Fruit fly (Drosophila melanogaster) whole organism, embryonic: ENCODE data around the gene Ldsdh1.

Experiments used
- Adf1 ChIP-seq: fragments of 200-800 bp; sonication (Bioruptor generic); IDR thresholded peaks from 2 replicates; pipeline ENCODE4 v1.3.6; 2022; ENCODE audit warnings: missing biosample characterization, missing genetic modification characterization
- Antp ChIP-seq: fragments of 200-800 bp; sonication (Bioruptor generic); optimal IDR thresholded peaks from 3 replicates; lab custom pipeline; 2016; ENCODE audit warnings: missing biosample characterization, missing genetic modification characterization
- CG10274 ChIP-seq: fragments of 200-800 bp; sonication (Bioruptor generic); optimal IDR thresholded peaks from 3 replicates; lab custom pipeline; 2017; ENCODE audit warnings: missing biosample characterization, mild to moderate bottlenecking, missing genetic modification characterization
- CG11456 ChIP-seq: fragments of 200-800 bp; sonication (Bioruptor generic); IDR thresholded peaks from 3 replicates; pipeline ENCODE4 v1.3.6; 2022; ENCODE audit warnings: missing biosample characterization, missing genetic modification characterization
- CG11504 ChIP-seq: fragments of 200-800 bp; sonication (Bioruptor generic); optimal IDR thresholded peaks from 3 replicates; lab custom pipeline; 2019; ENCODE audit warnings: missing biosample characterization, mild to moderate bottlenecking, missing genetic modification characterization, moderate library complexity
- CG13296 ChIP-seq: fragments of 200-800 bp; sonication (Bioruptor generic); optimal IDR thresholded peaks from 3 replicates; lab custom pipeline; 2018; ENCODE audit warnings: missing biosample characterization, mild to moderate bottlenecking, missing genetic modification characterization
- CG14050 ChIP-seq: fragments of 200-800 bp; sonication (Bioruptor generic); IDR thresholded peaks from 3 replicates; pipeline ENCODE4 v1.3.6; 2022; ENCODE audit warnings: missing biosample characterization, missing genetic modification characterization
- CG14441 ChIP-seq: fragments of 200-800 bp; sonication (Bioruptor generic); IDR thresholded peaks from 2 replicates; pipeline ENCODE4 v1.3.6; 2022; ENCODE audit warnings: missing biosample characterization, missing genetic modification characterization
- CG15073 ChIP-seq: fragments of 200-800 bp; sonication (Bioruptor generic); optimal IDR thresholded peaks from 2 replicates; lab custom pipeline; 2016; ENCODE audit warnings: missing biosample characterization, missing genetic modification characterization
- CG17328 ChIP-seq: fragments of 200-800 bp; sonication (Bioruptor generic); IDR thresholded peaks from 2 replicates; pipeline ENCODE4 v1.3.6; 2022; ENCODE audit warnings: missing biosample characterization, missing genetic modification characterization
- CG17802 ChIP-seq: fragments of 200-800 bp; sonication (Bioruptor generic); optimal IDR thresholded peaks from 2 replicates; lab custom pipeline; 2018; ENCODE audit warnings: missing biosample characterization, mild to moderate bottlenecking, missing genetic modification characterization, moderate library complexity
- CG18476 ChIP-seq: fragments of 200-800 bp; sonication (Bioruptor generic); optimal IDR thresholded peaks from 2 replicates; lab custom pipeline; 2016; ENCODE audit warnings: missing biosample characterization, mild to moderate bottlenecking, missing genetic modification characterization
- CG31365 ChIP-seq: fragments of 200-800 bp; sonication (Bioruptor generic); optimal IDR thresholded peaks from 2 replicates; lab custom pipeline; 2018; ENCODE audit warnings: missing biosample characterization, mild to moderate bottlenecking, missing genetic modification characterization
- CG31441 ChIP-seq: fragments of 200-800 bp; sonication (Bioruptor generic); IDR thresholded peaks from 2 replicates; pipeline ENCODE4 v1.3.6; 2022; ENCODE audit warnings: missing biosample characterization, missing genetic modification characterization
- CG6683 ChIP-seq: fragments of 200-800 bp; sonication (Bioruptor generic); optimal IDR thresholded peaks from 2 replicates; lab custom pipeline; 2017; ENCODE audit warnings: missing biosample characterization, mild to moderate bottlenecking, missing genetic modification characterization, missing genetic modification reagents
- CG6765 ChIP-seq: fragments of 200-800 bp; sonication (Bioruptor generic); optimal IDR thresholded peaks from 3 replicates; lab custom pipeline; 2017; ENCODE audit warnings: missing biosample characterization, mild to moderate bottlenecking, missing genetic modification characterization
- CG7786 ChIP-seq: fragments of 200-800 bp; sonication (Bioruptor generic); optimal IDR thresholded peaks from 2 replicates; lab custom pipeline; 2016; ENCODE audit warnings: missing biosample characterization, missing genetic modification characterization
- CG7839 ChIP-seq: fragments of 200-800 bp; sonication (Bioruptor generic); optimal IDR thresholded peaks from 3 replicates; lab custom pipeline; 2018; ENCODE audit warnings: missing biosample characterization, mild to moderate bottlenecking, missing genetic modification characterization, moderate library complexity
- CG8944 ChIP-seq: fragments of 200-800 bp; sonication (Bioruptor generic); optimal IDR thresholded peaks from 3 replicates; lab custom pipeline; 2016; ENCODE audit warnings: missing biosample characterization, missing genetic modification characterization
- CG9797 ChIP-seq: fragments of 200-800 bp; sonication (Bioruptor generic); optimal IDR thresholded peaks from 3 replicates; lab custom pipeline; 2018; ENCODE audit warnings: missing biosample characterization, mild to moderate bottlenecking, missing genetic modification characterization
- Chrac-16 ChIP-seq: fragments of 200-800 bp; sonication (Bioruptor generic); optimal IDR thresholded peaks from 3 replicates; lab custom pipeline; 2016; ENCODE audit warnings: missing biosample characterization, missing genetic modification characterization
- Dp ChIP-seq: fragments of 200-800 bp; sonication (Bioruptor generic); optimal IDR thresholded peaks from 2 replicates; lab custom pipeline; 2018; ENCODE audit warnings: missing biosample characterization, mild to moderate bottlenecking, missing genetic modification characterization, moderate library complexity
- Elba2 ChIP-seq: fragments of 200-800 bp; sonication (Bioruptor generic); optimal IDR thresholded peaks from 3 replicates; lab custom pipeline; 2016; ENCODE audit warnings: missing biosample characterization, missing genetic modification characterization
- HLH54F ChIP-seq: fragments of 200-800 bp; sonication (Bioruptor generic); optimal IDR thresholded peaks from 3 replicates; lab custom pipeline; 2016; ENCODE audit warnings: missing biosample characterization, missing genetic modification characterization
- Hmx ChIP-seq: fragments of 200-800 bp; sonication (Bioruptor generic); optimal IDR thresholded peaks from 2 replicates; lab custom pipeline; 2016; ENCODE audit warnings: missing biosample characterization, missing genetic modification characterization
- NC2β ChIP-seq: fragments of 200-800 bp; sonication (Bioruptor generic); optimal IDR thresholded peaks from 2 replicates; lab custom pipeline; 2016; ENCODE audit warnings: missing biosample characterization, missing genetic modification characterization
- Oaz ChIP-seq: fragments of 200-800 bp; sonication (Bioruptor generic); IDR thresholded peaks from 2 replicates; pipeline ENCODE4 v1.3.6; 2022; ENCODE audit warnings: missing biosample characterization, missing genetic modification characterization
- Opbp ChIP-seq: fragments of 200-800 bp; sonication (Bioruptor generic); IDR thresholded peaks from 3 replicates; pipeline ENCODE4 v1.3.6; 2022; ENCODE audit warnings: missing biosample characterization, missing genetic modification characterization; ENCODE audit not compliant: partially characterized antibody
- Ptx1 ChIP-seq: fragments of 200-800 bp; sonication (Bioruptor generic); IDR thresholded peaks from 2 replicates; pipeline ENCODE4 v1.3.6; 2022; ENCODE audit warnings: missing biosample characterization, missing genetic modification characterization
- Rx ChIP-seq: fragments of 200-800 bp; sonication (Bioruptor generic); IDR thresholded peaks from 2 replicates; pipeline ENCODE4 v1.3.6; 2022; ENCODE audit warnings: missing biosample characterization, missing genetic modification characterization
- bsh ChIP-seq, 2 experiments: fragments of 200-800 bp; sonication (Bioruptor generic); optimal IDR thresholded peaks; 2 replicates each; lab custom pipeline; 2017 to 2018; ENCODE audit warnings: mild to moderate bottlenecking in 2 of 2, missing biosample characterization in 2 of 2, missing genetic modification characterization in 2 of 2, moderate library complexity in 1 of 2
- caup ChIP-seq: fragments of 200-800 bp; sonication (Bioruptor generic); optimal IDR thresholded peaks from 3 replicates; lab custom pipeline; 2017; ENCODE audit warnings: missing biosample characterization, mild to moderate bottlenecking, missing genetic modification characterization, moderate library complexity; ENCODE audit not compliant: severe bottlenecking
- cg ChIP-seq: fragments of 200-800 bp; sonication (Bioruptor generic); optimal IDR thresholded peaks from 3 replicates; lab custom pipeline; 2019; ENCODE audit warnings: missing biosample characterization, mild to moderate bottlenecking, missing genetic modification characterization, moderate library complexity
- croc ChIP-seq: fragments of 200-800 bp; sonication (Bioruptor generic); conservative IDR thresholded peaks from 3 replicates; pipeline ENCODE4 v1.3.6; 2022; ENCODE audit warnings: missing biosample characterization, missing genetic modification characterization
- dan ChIP-seq: fragments of 200-800 bp; sonication (Bioruptor generic); IDR thresholded peaks from 2 replicates; pipeline ENCODE4 v1.3.6; 2022; ENCODE audit warnings: missing biosample characterization, missing genetic modification characterization
- fd64A ChIP-seq: fragments of 200-800 bp; sonication (Bioruptor generic); optimal IDR thresholded peaks from 3 replicates; lab custom pipeline; 2018; ENCODE audit warnings: missing biosample characterization, mild to moderate bottlenecking, missing genetic modification characterization
- ham ChIP-seq: fragments of 200-800 bp; sonication (Bioruptor generic); IDR thresholded peaks from 2 replicates; pipeline ENCODE4 v1.3.6; 2022; ENCODE audit warnings: missing biosample characterization, missing genetic modification characterization
- insv ChIP-seq, 2 experiments: fragments of 200-800 bp; sonication (Bioruptor generic); optimal IDR thresholded peaks; 3 replicates each; lab custom pipeline; 2016 to 2018; ENCODE audit warnings: missing biosample characterization in 2 of 2, missing genetic modification characterization in 2 of 2
- lov ChIP-seq, 2 experiments: fragments of 200-800 bp in 1 of 2; fragments of >200 bp in 1 of 2; sonication (Bioruptor generic) in 1 of 2; IDR thresholded peaks in 1 of 2; optimal IDR thresholded peaks in 1 of 2; 2 replicates in 1 of 2; 3 replicates in 1 of 2; pipeline versions ENCODE4 v1.3.6 to Lab custom; 2017 to 2022; ENCODE audit warnings: missing biosample characterization in 1 of 2, missing genetic modification characterization in 1 of 2
- nerfin-1 ChIP-seq: fragments of 200-800 bp; sonication (Bioruptor generic); optimal IDR thresholded peaks from 3 replicates; lab custom pipeline; 2019; ENCODE audit warnings: missing biosample characterization, mild to moderate bottlenecking, missing genetic modification characterization, moderate library complexity
- pb ChIP-seq: fragments of 200-800 bp; sonication (Bioruptor generic); optimal IDR thresholded peaks from 3 replicates; lab custom pipeline; 2016; ENCODE audit warnings: missing biosample characterization, missing genetic modification characterization
- salm ChIP-seq: fragments of 200-800 bp; sonication (Bioruptor generic); optimal IDR thresholded peaks from 2 replicates; lab custom pipeline; 2018; ENCODE audit warnings: missing biosample characterization, mild to moderate bottlenecking, missing genetic modification characterization
- scrt ChIP-seq: fragments of 200-800 bp; sonication (Bioruptor generic); optimal IDR thresholded peaks from 2 replicates; lab custom pipeline; 2018; ENCODE audit warnings: missing biosample characterization, mild to moderate bottlenecking, missing genetic modification characterization, moderate library complexity
- sens-2 ChIP-seq: fragments of 200-800 bp; sonication (Bioruptor generic); IDR thresholded peaks from 2 replicates; pipeline ENCODE4 v1.3.6; 2022; ENCODE audit warnings: missing biosample characterization, missing genetic modification characterization
- slou ChIP-seq: fragments of 200-800 bp; sonication (Bioruptor generic); optimal IDR thresholded peaks from 3 replicates; lab custom pipeline; 2016; ENCODE audit warnings: missing biosample characterization, missing genetic modification characterization
- sug ChIP-seq: fragments of 200-800 bp; optimal IDR thresholded peaks from 2 replicates; lab custom pipeline; 2019; ENCODE audit warnings: missing biosample characterization, mild to moderate bottlenecking, missing genetic modification characterization, moderate library complexity
- tx ChIP-seq: fragments of 200-800 bp; sonication (Bioruptor generic); optimal IDR thresholded peaks from 2 replicates; lab custom pipeline; 2016; ENCODE audit warnings: missing biosample characterization, missing genetic modification characterization
- unc-4 ChIP-seq: fragments of 200-800 bp; sonication (Bioruptor generic); IDR thresholded peaks from 2 replicates; pipeline ENCODE4 v1.3.6; 2022; ENCODE audit warnings: missing biosample characterization, missing genetic modification characterization; ENCODE audit not compliant: partially characterized antibody

Ldsdh1 gene

dm6 chrX:8101479-8102198 lies 20.2 kb upstream of the Ldsdh1 start, which contains the start of gene CG2258 (continued):
- TF ChIP-seq CG15073 (GFP tag; lab: Kevin White, UChicago): no peak
- TF ChIP-seq Ptx1 (GFP tag; lab: Robert Waterston, UW): peak; percentile 91
- TF ChIP-seq CG17802 (tag; lab: Kevin White, UChicago): peak; percentile 67
- peak; percentile 81 for TF ChIP-seq croc (GFP tag; lab: Robert Waterston, UW)
- peak; percentile 36; the same call in 1 of the 2 replicates for TF ChIP-seq unc-4 (GFP tag; lab: Robert Waterston, UW)
- TF ChIP-seq CG18476 (GFP tag; lab: Kevin White, UChicago): peak; percentile 70
- peak; percentile 77 for TF ChIP-seq CG11504
- TF ChIP-seq CG14441 (GFP tag; lab: Robert Waterston, UW): peak; percentile 88
- no peak for TF ChIP-seq insv (GFP tag; optimal IDR thresholded peaks at IDR 0.05; lab: Kevin White, UChicago)
- TF ChIP-seq ham (GFP tag; lab: Robert Waterston, UW): peak; percentile 43; the same call in 1 of the 2 replicates
- TF ChIP-seq CG17328 (GFP tag; lab: Robert Waterston, UW): peak; percentile 86
- TF ChIP-seq tx: peak; percentile 62
- TF ChIP-seq Chrac-16 (GFP tag; lab: Kevin White, UChicago): peak; percentile 76
- TF ChIP-seq caup (GFP tag; lab: Kevin White, UChicago): peak; percentile 75
- peak; percentile 53 for TF ChIP-seq CG31365
- peak; percentile 85 for TF ChIP-seq CG13296 (GFP tag; lab: Kevin White, UChicago)
- TF ChIP-seq NC2β: peak; percentile 39
- peak; percentile 89 for TF ChIP-seq CG31441
- peak; percentile 69 for TF ChIP-seq CG6765 (GFP tag; lab: Kevin White, UChicago)
- peak; percentile 92 for TF ChIP-seq CG7839 (tag; lab: Kevin White, UChicago)
- peak; percentile 5 for TF ChIP-seq Hmx (GFP tag; lab: Kevin White, UChicago)
- TF ChIP-seq Elba2 (GFP tag; lab: Kevin White, UChicago): no peak
- TF ChIP-seq CG9797 (GFP tag; lab: Kevin White, UChicago): no peak
- TF ChIP-seq salm (tag; lab: Kevin White, UChicago): peak; percentile 88
- TF ChIP-seq Rx (GFP tag; lab: Robert Waterston, UW): peak; percentile 58
- peak; percentile 72 for TF ChIP-seq CG7786 (GFP tag; lab: Kevin White, UChicago)
- TF ChIP-seq Adf1: 0 out of 2 replicates have a peak, but pooled peaks have one; percentile 19
- TF ChIP-seq sens-2 (GFP tag; lab: Robert Waterston, UW): no peak; the same call in 1 of the 2 replicates
- TF ChIP-seq CG11456 (GFP tag; lab: Robert Waterston, UW): peak; percentile 86
- peak; percentile 67 for TF ChIP-seq sug (tag; lab: Kevin White, UChicago)
- peak; percentile 64; the same call in 1 of the 2 replicates for TF ChIP-seq Oaz (GFP tag; lab: Robert Waterston, UW)
- TF ChIP-seq scrt (GFP tag; lab: Kevin White, UChicago): peak; percentile 77
- no peak for TF ChIP-seq Antp (GFP tag; lab: Kevin White, UChicago)
- TF ChIP-seq Dp: peak; percentile 82
- no peak for TF ChIP-seq lov (optimal IDR thresholded peaks at IDR 0.05; lab: Kevin White, UChicago)
- peak; percentile 82 for TF ChIP-seq lov (GFP tag; IDR thresholded peaks at IDR 0.05; lab: Robert Waterston, UW)
- TF ChIP-seq cg (GFP tag; lab: Kevin White, UChicago): peak; percentile 59
- TF ChIP-seq dan (GFP tag; lab: Robert Waterston, UW): no peak
- TF ChIP-seq CG10274: peak; percentile 58
- peak; percentile 77 for TF ChIP-seq nerfin-1
- TF ChIP-seq slou (GFP tag; lab: Kevin White, UChicago): peak; percentile 52
- TF ChIP-seq pb: peak; percentile 38
- TF ChIP-seq HLH54F (GFP tag; lab: Kevin White, UChicago): peak; percentile 60
- TF ChIP-seq fd64A: peak; percentile 70
- peak; percentile 71 for TF ChIP-seq CG8944 (GFP tag; lab: Kevin White, UChicago)
- TF ChIP-seq CG14050 (GFP tag; lab: Robert Waterston, UW): peak; percentile 74
- peak; percentile 87 to 94 for TF ChIP-seq bsh (GFP tag; optimal IDR thresholded peaks at IDR 0.05; lab: Kevin White, UChicago)
- TF ChIP-seq CG6683 (GFP tag; lab: Kevin White, UChicago): peak; percentile 60
- no peak for TF ChIP-seq Opbp (GFP tag; lab: Robert Waterston, UW)
